Worm (Caenorhabditis elegans) whole organism, L2 larva: Measurements from ENCODE around the gene F37H8.5.
A peak's percentile ranks its signal among the peaks of the same experiment; 100 is the strongest.

Source experiments
- C34F6.9 ChIP-seq: fragments of 150-350 bp; optimal IDR thresholded peaks from 2 replicates; lab custom pipeline; 2014; ENCODE audit warnings: missing biosample characterization, missing genetic modification characterization
- F13H6.1 ChIP-seq: sonication (generic microtip); optimal IDR thresholded peaks from 2 replicates; lab custom pipeline; 2016; ENCODE audit warnings: missing genetic modification characterization, missing compliant biosample characterization
- Y55F3AM.14 ChIP-seq: fragments of 200-800 bp; sonication (Bioruptor generic); optimal IDR thresholded peaks from 2 replicates; lab custom pipeline; 2018; ENCODE audit warnings: mild to moderate bottlenecking, missing genetic modification characterization, missing compliant biosample characterization
- ZK546.5 ChIP-seq: sonication (generic microtip); optimal IDR thresholded peaks from 2 replicates; lab custom pipeline; 2017; ENCODE audit warnings: missing biosample characterization, missing genetic modification characterization
- alr-1 ChIP-seq: fragments of 150-350 bp; optimal IDR thresholded peaks from 2 replicates; lab custom pipeline; 2014; ENCODE audit warnings: missing biosample characterization, missing genetic modification characterization
- aly-2 ChIP-seq: fragments of 150-350 bp; optimal IDR thresholded peaks from 2 replicates; lab custom pipeline; 2014; ENCODE audit warnings: missing biosample characterization, missing genetic modification characterization
- ama-1 ChIP-seq: fragments of 150-350 bp; optimal IDR thresholded peaks from 2 replicates; lab custom pipeline; 2018; ENCODE audit warnings: inconsistent platforms
- blmp-1 ChIP-seq: sonication (generic microtip); optimal IDR thresholded peaks from 2 replicates; lab custom pipeline; 2017; ENCODE audit warnings: missing genetic modification characterization, mild to moderate bottlenecking, missing compliant biosample characterization, antibody characterized with exemption, moderate library complexity; ENCODE audit not compliant: insufficient read depth
- ceh-16 ChIP-seq: fragments of 150-350 bp; optimal IDR thresholded peaks from 2 replicates; lab custom pipeline; 2014; ENCODE audit warnings: missing biosample characterization, missing genetic modification characterization
- crh-2 ChIP-seq: sonication (generic microtip); optimal IDR thresholded peaks from 2 replicates; lab custom pipeline; 2017; ENCODE audit warnings: missing biosample characterization, missing genetic modification characterization
- dmd-4 ChIP-seq: sonication (generic microtip); optimal IDR thresholded peaks from 2 replicates; lab custom pipeline; 2017; ENCODE audit warnings: missing biosample characterization, missing genetic modification characterization
- egl-27 ChIP-seq: sonication (generic microtip); optimal IDR thresholded peaks from 3 replicates; lab custom pipeline; 2017; ENCODE audit warnings: missing biosample characterization, missing genetic modification reagents, missing genetic modification characterization
- elt-3 ChIP-seq: sonication (generic microtip); optimal IDR thresholded peaks from 2 replicates; lab custom pipeline; 2017; ENCODE audit warnings: missing biosample characterization, missing genetic modification characterization
- fos-1 ChIP-seq: fragments of 150-350 bp; optimal IDR thresholded peaks from 2 replicates; lab custom pipeline; 2014; ENCODE audit warnings: missing biosample characterization, missing genetic modification characterization
- gmeb-1 ChIP-seq: fragments of 150-350 bp; optimal IDR thresholded peaks from 2 replicates; lab custom pipeline; 2014; ENCODE audit warnings: missing biosample characterization, missing genetic modification characterization
- lin-11 ChIP-seq: fragments of 150-350 bp; sonication (generic microtip); optimal IDR thresholded peaks from 2 replicates; lab custom pipeline; 2014; ENCODE audit warnings: missing biosample characterization, missing genetic modification characterization, inconsistent platforms, mixed read lengths
- lin-13 ChIP-seq: fragments of 150-350 bp; optimal IDR thresholded peaks from 2 replicates; lab custom pipeline; 2014; ENCODE audit warnings: missing biosample characterization, missing genetic modification reagents, missing genetic modification characterization
- lin-39 ChIP-seq: fragments of 150-350 bp; optimal IDR thresholded peaks from 2 replicates; lab custom pipeline; 2014; ENCODE audit warnings: missing biosample characterization, missing genetic modification reagents, missing genetic modification characterization
- lsy-2 ChIP-seq, 2 experiments: fragments of 150-350 bp in 1 of 2; sonication (generic microtip) in 1 of 2; optimal IDR thresholded peaks; 2 replicates each; lab custom pipeline; 2014 to 2017; ENCODE audit warnings: missing biosample characterization in 2 of 2, missing genetic modification characterization in 2 of 2
- mab-5 ChIP-seq: fragments of 150-350 bp; optimal IDR thresholded peaks from 2 replicates; lab custom pipeline; 2014; ENCODE audit warnings: missing biosample characterization, missing genetic modification characterization
- mbf-1 ChIP-seq: sonication (generic microtip); optimal IDR thresholded peaks from 2 replicates; lab custom pipeline; 2017; ENCODE audit warnings: missing biosample characterization, missing genetic modification characterization
- nhr-10 ChIP-seq: sonication (generic microtip); optimal IDR thresholded peaks from 2 replicates; lab custom pipeline; 2017; ENCODE audit warnings: missing biosample characterization, missing genetic modification characterization
- nhr-21 ChIP-seq: fragments of 150-350 bp; optimal IDR thresholded peaks from 2 replicates; lab custom pipeline; 2014; ENCODE audit warnings: missing biosample characterization, missing genetic modification characterization
- nhr-237 ChIP-seq: fragments of 150-350 bp; optimal IDR thresholded peaks from 2 replicates; lab custom pipeline; 2014; ENCODE audit warnings: missing biosample characterization, missing genetic modification characterization
- nhr-6 ChIP-seq: fragments of 150-350 bp; optimal IDR thresholded peaks from 2 replicates; lab custom pipeline; 2014; ENCODE audit warnings: missing biosample characterization, missing genetic modification characterization
- nhr-77 ChIP-seq: fragments of 150-350 bp; optimal IDR thresholded peaks from 2 replicates; lab custom pipeline; 2014; ENCODE audit warnings: missing biosample characterization, missing genetic modification characterization
- peb-1 ChIP-seq: fragments of 150-350 bp; optimal IDR thresholded peaks from 2 replicates; lab custom pipeline; 2014; ENCODE audit warnings: missing biosample characterization, missing genetic modification characterization
- sem-4 ChIP-seq: fragments of 150-350 bp; optimal IDR thresholded peaks from 2 replicates; lab custom pipeline; 2014; ENCODE audit warnings: missing biosample characterization, missing genetic modification reagents, missing genetic modification characterization
- sma-3 ChIP-seq: sonication (generic microtip); optimal IDR thresholded peaks from 2 replicates; lab custom pipeline; 2016; ENCODE audit warnings: missing genetic modification reagents, missing genetic modification characterization, missing compliant biosample characterization
- sma-9 ChIP-seq, 2 experiments: fragments of 150-350 bp in 1 of 2; sonication (generic microtip) in 1 of 2; optimal IDR thresholded peaks; 2 replicates each; lab custom pipeline; 2014 to 2016; ENCODE audit warnings: missing genetic modification characterization in 2 of 2, mild to moderate bottlenecking in 1 of 2, missing biosample characterization in 1 of 2, missing compliant biosample characterization in 1 of 2, missing genetic modification reagents in 1 of 2, moderate library complexity in 1 of 2
- snpc-4 ChIP-seq: fragments of 150-350 bp; optimal IDR thresholded peaks from 2 replicates; lab custom pipeline; 2014; ENCODE audit warnings: missing biosample characterization, missing genetic modification characterization
- unc-39 ChIP-seq: fragments of 150-350 bp; optimal IDR thresholded peaks from 2 replicates; lab custom pipeline; 2014; ENCODE audit warnings: missing biosample characterization, missing genetic modification characterization
- unc-55 ChIP-seq: fragments of 150-350 bp; sonication (generic microtip); optimal IDR thresholded peaks from 3 replicates; lab custom pipeline; 2014; ENCODE audit warnings: missing biosample characterization, missing genetic modification reagents, missing genetic modification characterization
- unc-62 ChIP-seq: fragments of 150-350 bp; optimal IDR thresholded peaks from 2 replicates; lab custom pipeline; 2014; ENCODE audit warnings: missing biosample characterization, missing genetic modification reagents, missing genetic modification characterization
- zag-1 ChIP-seq: fragments of 150-350 bp; optimal IDR thresholded peaks from 2 replicates; lab custom pipeline; 2014; ENCODE audit warnings: missing biosample characterization, missing genetic modification characterization
- ztf-1 ChIP-seq: fragments of 200-800 bp; sonication (Bioruptor generic); conservative IDR thresholded peaks from 2 replicates; pipeline ENCODE4 v1.3.6; 2022; ENCODE audit warnings: missing genetic modification characterization, missing compliant biosample characterization
- ztf-11 ChIP-seq: sonication (generic microtip); optimal IDR thresholded peaks from 2 replicates; lab custom pipeline; 2017; ENCODE audit warnings: missing biosample characterization, missing genetic modification characterization
- ztf-4 ChIP-seq: fragments of 150-350 bp; optimal IDR thresholded peaks from 2 replicates; lab custom pipeline; 2014; ENCODE audit warnings: missing biosample characterization, missing genetic modification characterization

F37H8.5 gene

DNA sequence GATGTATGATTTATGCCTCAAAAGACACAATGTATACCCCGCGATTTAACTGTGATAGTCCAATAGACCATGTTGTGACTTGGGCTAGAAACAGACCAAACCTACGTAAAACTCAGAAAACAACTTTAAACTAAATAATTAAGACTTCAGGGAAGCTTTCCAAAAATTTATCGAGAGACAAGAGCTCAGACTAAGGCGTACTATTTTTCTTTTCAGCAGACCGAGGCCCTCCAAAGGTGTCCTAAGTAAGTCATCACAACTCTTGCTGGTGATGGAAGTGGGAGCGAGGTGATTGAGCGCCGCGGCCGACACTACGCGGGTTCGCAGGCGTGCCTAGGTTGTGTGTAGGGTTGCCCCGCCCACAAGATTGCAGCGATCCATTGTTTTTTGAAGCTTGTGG is 21.0 kb upstream of the F37H8.5 start (continued):
- TF ChIP-seq nhr-6 (tag; lab: Kevin White, UChicago) (no peak), egl-27 (tag; lab: Kevin White, UChicago) (peak; percentile 20), peb-1 (tag; lab: Kevin White, UChicago) (no peak), Y55F3AM.14 (GFP tag; lab: Kevin White, UChicago) (no peak), zag-1 (tag; lab: Kevin White, UChicago) (no peak), mab-5 (no peak), F13H6.1 (tag; lab: Kevin White, UChicago) (peak; percentile 75), snpc-4 (tag; lab: Kevin White, UChicago) (peak; percentile 98), sma-3 (GFP tag; lab: Kevin White, UChicago) (peak; percentile 89), fos-1 (tag; lab: Kevin White, UChicago) (peak; percentile 41), ceh-16 (peak; percentile 49)

- no peak for TF ChIP-seq unc-39 (tag; lab: Kevin White, UChicago)
- TF ChIP-seq snpc-4 (tag; lab: Kevin White, UChicago) = no peak
- no peak for TF ChIP-seq elt-3
- no peak for TF ChIP-seq ztf-1
- no peak for TF ChIP-seq ceh-16
- TF ChIP-seq Y55F3AM.14 (GFP tag; lab: Kevin White, UChicago) = no peak
- no peak for TF ChIP-seq nhr-6 (tag; lab: Kevin White, UChicago)
Measured at ce11 chrII:11175347-11175746, 12.7 kb upstream of the F37H8.5 start.

DNA sequence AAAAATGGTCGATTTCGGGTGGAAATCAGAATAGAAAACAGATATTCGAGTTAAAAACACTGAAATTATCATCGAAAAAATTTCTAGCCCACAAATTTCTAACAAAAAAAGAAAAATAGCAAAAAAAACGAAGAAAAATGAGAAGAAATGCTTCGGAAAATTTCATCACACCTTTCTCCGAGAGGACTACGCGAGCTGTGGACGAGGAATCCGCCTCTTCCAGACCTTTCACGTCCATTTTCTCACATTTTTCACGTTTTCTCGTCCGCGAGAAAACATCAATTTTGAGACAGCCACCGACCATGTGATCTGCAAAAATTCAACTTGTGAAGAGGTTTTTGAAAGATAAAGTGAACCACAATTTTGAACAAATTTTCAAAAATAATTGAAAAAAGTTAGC is 11.6 kb upstream of the F37H8.5 start:
- peak; percentile 6 for TF ChIP-seq C34F6.9 (tag; lab: Kevin White, UChicago)
- peak; percentile 15 for TF ChIP-seq unc-55 (GFP tag; lab: Kevin White, UChicago)
- no peak for TF ChIP-seq blmp-1 (tag; lab: Kevin White, UChicago)
- peak in 1 of 2 experiments; percentile 35 for TF ChIP-seq lsy-2 (tag; optimal IDR thresholded peaks at IDR 0.05; lab: Kevin White, UChicago)
- no peak for TF ChIP-seq zag-1 (tag; lab: Kevin White, UChicago)

DNA sequence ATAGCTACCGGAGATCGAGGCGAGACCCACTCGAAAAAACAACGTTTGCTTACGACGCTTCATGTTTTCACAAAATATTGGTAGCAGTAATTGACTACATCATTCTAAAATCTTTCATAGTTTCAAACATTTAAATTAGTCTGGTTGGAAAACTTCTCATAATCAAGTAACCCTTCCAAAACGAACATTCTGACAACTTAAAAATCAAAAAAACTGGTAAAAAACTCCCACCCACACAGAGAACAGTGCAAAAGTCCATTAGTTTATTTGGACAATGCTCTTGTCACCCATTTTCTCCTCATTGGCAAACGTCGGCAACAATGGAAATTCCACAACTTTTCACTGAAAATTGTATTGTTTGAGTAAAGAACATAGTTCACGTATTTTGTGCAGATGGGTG is 10.6 kb upstream of the F37H8.5 start, which contains the start of gene F37H8.6:
Gene F37H8.6, minus strand, starts transcription at position 101 of the 400 bp plus-strand sequence.
- TF ChIP-seq sem-4 (tag; lab: Kevin White, UChicago) (no peak), alr-1 (tag; lab: Kevin White, UChicago) (no peak), unc-55 (GFP tag; lab: Kevin White, UChicago) (no peak), lsy-2 (tag; optimal IDR thresholded peaks at IDR 0.05; lab: Kevin White, UChicago) (no peak), ceh-16 (no peak), nhr-237 (tag; lab: Kevin White, UChicago) (no peak), dmd-4 (tag; lab: Kevin White, UChicago) (no peak), aly-2 (no peak), unc-39 (tag; lab: Kevin White, UChicago) (no peak)

DNA sequence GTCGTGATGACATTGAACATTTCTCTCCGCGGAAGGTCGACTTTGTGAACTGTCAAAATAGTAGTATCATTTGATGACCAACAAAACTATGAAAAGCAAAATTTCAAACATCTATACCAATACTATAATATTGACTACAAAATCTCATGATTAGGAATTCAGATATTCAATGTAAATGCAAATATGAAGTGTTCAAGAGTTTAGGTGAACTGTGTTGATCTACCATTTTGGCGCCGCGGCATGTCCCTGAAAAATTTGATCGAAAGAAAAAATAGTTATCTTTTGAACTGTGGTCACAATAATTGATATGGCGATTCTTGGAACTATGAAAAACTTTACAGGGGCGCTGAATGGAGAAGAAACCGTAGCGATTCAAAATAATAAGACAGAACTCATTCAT is 9.3 kb upstream of the F37H8.5 start:
- TF ChIP-seq ztf-1 = no peak
- TF ChIP-seq zag-1 (tag; lab: Kevin White, UChicago) = no peak
- TF ChIP-seq nhr-21 = no peak
- TF ChIP-seq sma-3 (GFP tag; lab: Kevin White, UChicago) = no peak
- no peak for TF ChIP-seq unc-39 (tag; lab: Kevin White, UChicago)
- no peak for TF ChIP-seq ztf-4 (tag; lab: Kevin White, UChicago)
- TF ChIP-seq dmd-4 (tag; lab: Kevin White, UChicago) = no peak
- no peak for TF ChIP-seq ztf-11 (tag; lab: Kevin White, UChicago)
- TF ChIP-seq C34F6.9 (tag; lab: Kevin White, UChicago) = no peak
- no peak for TF ChIP-seq crh-2 (tag; lab: Kevin White, UChicago)
- no peak for TF ChIP-seq lin-11 (tag; lab: Kevin White, UChicago)
- no peak for TF ChIP-seq gmeb-1
- TF ChIP-seq aly-2 = no peak
- TF ChIP-seq elt-3 = no peak
- TF ChIP-seq fos-1 (tag; lab: Kevin White, UChicago) = no peak
- TF ChIP-seq lin-39 (tag; lab: Kevin White, UChicago) = no peak
- TF ChIP-seq blmp-1 (tag; lab: Kevin White, UChicago) = no peak
- TF ChIP-seq lsy-2 (tag; optimal IDR thresholded peaks at IDR 0.05; lab: Kevin White, UChicago) = no peak
- TF ChIP-seq nhr-237 (tag; lab: Kevin White, UChicago) = no peak
- no peak for TF ChIP-seq snpc-4 (tag; lab: Kevin White, UChicago)

- TF ChIP-seq Y55F3AM.14 (GFP tag; lab: Kevin White, UChicago) = no peak
- no peak for TF ChIP-seq unc-62
- no peak for TF ChIP-seq alr-1 (tag; lab: Kevin White, UChicago)
- TF ChIP-seq ama-1 (lab: Kevin White, UChicago) = no peak
- no peak for TF ChIP-seq zag-1 (tag; lab: Kevin White, UChicago)
- TF ChIP-seq snpc-4 (tag; lab: Kevin White, UChicago) = no peak
- peak; percentile 3 for TF ChIP-seq F13H6.1 (tag; lab: Kevin White, UChicago)
- TF ChIP-seq mbf-1 (tag; lab: Kevin White, UChicago) = no peak
- TF ChIP-seq sma-9 (GFP tag; optimal IDR thresholded peaks at IDR 0.05; lab: Kevin White, UChicago) = peak; percentile 83
- no peak for TF ChIP-seq sma-9 (tag; optimal IDR thresholded peaks at IDR 0.05; lab: Kevin White, UChicago)
- TF ChIP-seq lin-11 (tag; lab: Kevin White, UChicago) = no peak
- TF ChIP-seq elt-3 = no peak
- TF ChIP-seq lin-13 (GFP tag; lab: Kevin White, UChicago) = no peak
- peak; percentile 26 for TF ChIP-seq nhr-21
- TF ChIP-seq unc-55 (GFP tag; lab: Kevin White, UChicago) = no peak
- TF ChIP-seq peb-1 (tag; lab: Kevin White, UChicago) = no peak
- no peak for TF ChIP-seq blmp-1 (tag; lab: Kevin White, UChicago)
- TF ChIP-seq nhr-77 (tag; lab: Kevin White, UChicago) = no peak
- no peak for TF ChIP-seq ceh-16
- TF ChIP-seq aly-2 = no peak
- TF ChIP-seq nhr-10 = no peak
- no peak for TF ChIP-seq mab-5
- TF ChIP-seq ZK546.5 = no peak
- no peak for TF ChIP-seq nhr-6 (tag; lab: Kevin White, UChicago)
Measured at ce11 chrII:11181250-11181704, 6.7 kb upstream of the F37H8.5 start, which contains the start of gene bigr-1. Gene bigr-1, plus strand, starts transcription at chrII:11181654.
